Fruit fly (Drosophila melanogaster): ENCODE measurements around the gene bai.
A peak's percentile ranks its signal among the peaks of the same experiment; 100 is the strongest.

Gene bai

dm6 chr3R:25024895-25025557, 14.1 kb upstream of the bai start, which contains the start of the genes EMC6 and Hr96 (continued):
- TF ChIP-seq crol (GFP tag; IDR thresholded peaks at IDR 0.05) (peak; percentile 95), CG4617 (GFP tag; optimal IDR thresholded peaks at IDR 0.05; ENCODE audit: borderline replicate concordance) (peak; percentile 99), dimm (GFP tag; IDR thresholded peaks at IDR 0.05) (peak; percentile 75), mld (GFP tag; IDR thresholded peaks at IDR 0.05; ENCODE audit: partially characterized antibody) (peak; percentile 59; the same call in 2 of the 3 replicates), kni (GFP tag; optimal IDR thresholded peaks at IDR 0.05) (peak; percentile 76), da (GFP tag; optimal IDR thresholded peaks at IDR 0.05) (peak; percentile 60), CG12744 (GFP tag; optimal IDR thresholded peaks at IDR 0.05) (peak; percentile 94), Jarid2 (GFP tag; optimal IDR thresholded peaks at IDR 0.05) (no peak), CG9797 (GFP tag; optimal IDR thresholded peaks at IDR 0.05) (peak; percentile 59), lmd (GFP tag; IDR thresholded peaks at IDR 0.05) (peak; percentile 92), CG4854 (GFP tag; optimal IDR thresholded peaks at IDR 0.05) (no peak), row (GFP tag; IDR thresholded peaks at IDR 0.05) (peak; percentile 97), Bteb2 (GFP tag; optimal IDR thresholded peaks at IDR 0.05) (peak; percentile 93), trem (tag; optimal IDR thresholded peaks at IDR 0.05) (peak; percentile 94), tup (GFP tag; optimal IDR thresholded peaks at IDR 0.05) (peak; percentile 91), Dll (GFP tag; IDR thresholded peaks at IDR 0.05; ENCODE audit: partially characterized antibody) (peak; percentile 78), CG14050 (GFP tag; IDR thresholded peaks at IDR 0.05) (peak; percentile 91), CG5245 (GFP tag; optimal IDR thresholded peaks at IDR 0.05) (peak; percentile 89), Hand (GFP tag; optimal IDR thresholded peaks at IDR 0.05) (peak; percentile 73), slp2 (GFP tag; optimal IDR thresholded peaks at IDR 0.05) (peak; percentile 91), Rfx (GFP tag; IDR thresholded peaks at IDR 0.05) (peak; percentile 97), Adf1 (GFP tag; IDR thresholded peaks at IDR 0.05) (peak; percentile 78), CG3163 (GFP tag; optimal IDR thresholded peaks at IDR 0.05) (peak; percentile 68), bsh (GFP tag; optimal IDR thresholded peaks at IDR 0.05) (peak; percentile 61 to 95), CG30431 (GFP tag; optimal IDR thresholded peaks at IDR 0.05) (peak; percentile 89), CG3838 (GFP tag; optimal IDR thresholded peaks at IDR 0.05) (peak; percentile 89), Asciz (GFP tag; optimal IDR thresholded peaks at IDR 0.05) (peak; percentile 83), Atf3 (GFP tag; optimal IDR thresholded peaks at IDR 0.05) (peak; percentile 91), Abd-B (GFP tag; optimal IDR thresholded peaks at IDR 0.05) (peak; percentile 89), Ravus (GFP tag; IDR thresholded peaks at IDR 0.05) (peak; percentile 76), knrl (GFP tag; IDR thresholded peaks at IDR 0.05; ENCODE audit: partially characterized antibody) (peak; percentile 69), CG2116 (GFP tag; optimal IDR thresholded peaks at IDR 0.05) (peak; percentile 86), gfzf (GFP tag; optimal IDR thresholded peaks at IDR 0.05) (peak; percentile 66), CG12391 (tag; optimal IDR thresholded peaks at IDR 0.05) (peak; percentile 96), CG4282 (GFP tag; optimal IDR thresholded peaks at IDR 0.05) (peak; percentile 87), onecut (GFP tag; IDR thresholded peaks at IDR 0.05) (peak; percentile 90), B-H2 (GFP tag; optimal IDR thresholded peaks at IDR 0.05) (peak; percentile 96), Myb (GFP tag; optimal IDR thresholded peaks at IDR 0.05) (peak; percentile 70), CTCF (GFP tag; optimal IDR thresholded peaks at IDR 0.05) (peak; percentile 54)

Data from whole organism, embryonic.